Fruit fly (Drosophila melanogaster) whole organism, embryonic: Measurements from ENCODE around the gene Rab7.

ENCODE experiments used
- ATbp ChIP-seq: fragments of 200-800 bp; sonication (Bioruptor generic); optimal IDR thresholded peaks from 2 replicates; lab custom pipeline; 2017; ENCODE audit warnings: missing biosample characterization, mild to moderate bottlenecking, missing genetic modification characterization, missing genetic modification reagents
- Blimp-1 ChIP-seq: fragments of 200-800 bp; sonication (Bioruptor generic); optimal IDR thresholded peaks from 3 replicates; lab custom pipeline; 2018; ENCODE audit warnings: missing biosample characterization, missing genetic modification characterization, mild to moderate bottlenecking, moderate library complexity, missing genetic modification reagents
- BtbVII ChIP-seq: fragments of 200-800 bp; sonication (Bioruptor generic); optimal IDR thresholded peaks from 3 replicates; lab custom pipeline; 2017; ENCODE audit warnings: missing biosample characterization, mild to moderate bottlenecking, missing genetic modification characterization
- CG10267 ChIP-seq: fragments of 200-800 bp; sonication (Bioruptor generic); optimal IDR thresholded peaks from 2 replicates; lab custom pipeline; 2018; ENCODE audit warnings: missing biosample characterization, mild to moderate bottlenecking, missing genetic modification characterization, moderate library complexity
- CG10366 ChIP-seq: fragments of 200-800 bp; sonication (Bioruptor generic); IDR thresholded peaks from 2 replicates; pipeline ENCODE4 v1.3.6; 2022; ENCODE audit warnings: missing biosample characterization, missing genetic modification characterization
- CG10462 ChIP-seq: fragments of 200-800 bp; sonication (Bioruptor generic); optimal IDR thresholded peaks from 2 replicates; lab custom pipeline; 2016; ENCODE audit warnings: missing biosample characterization, missing genetic modification characterization
- CG11504 ChIP-seq: fragments of 200-800 bp; sonication (Bioruptor generic); optimal IDR thresholded peaks from 3 replicates; lab custom pipeline; 2019; ENCODE audit warnings: missing biosample characterization, mild to moderate bottlenecking, missing genetic modification characterization, moderate library complexity
- CG15601 ChIP-seq: fragments of 200-800 bp; sonication (Bioruptor generic); optimal IDR thresholded peaks from 3 replicates; lab custom pipeline; 2019; ENCODE audit warnings: missing biosample characterization, mild to moderate bottlenecking, missing genetic modification characterization, moderate library complexity
- CG1602 ChIP-seq: fragments of 200-800 bp; sonication (Bioruptor generic); optimal IDR thresholded peaks from 3 replicates; lab custom pipeline; 2016; ENCODE audit warnings: missing biosample characterization, missing genetic modification characterization
- CG16813 ChIP-seq: fragments of 200-800 bp; sonication (Bioruptor generic); IDR thresholded peaks from 3 replicates; pipeline ENCODE4 v1.3.6; 2022; ENCODE audit warnings: missing biosample characterization, missing genetic modification characterization; ENCODE audit not compliant: partially characterized antibody
- CG17829 ChIP-seq: fragments of 200-800 bp; optimal IDR thresholded peaks from 2 replicates; lab custom pipeline; 2019; ENCODE audit warnings: missing biosample characterization, mild to moderate bottlenecking, missing genetic modification characterization, moderate library complexity
- CG18262 ChIP-seq: fragments of 200-800 bp; optimal IDR thresholded peaks from 3 replicates; lab custom pipeline; 2019; ENCODE audit warnings: missing biosample characterization, mild to moderate bottlenecking, missing genetic modification characterization, moderate library complexity
- CG18599 ChIP-seq: fragments of 200-800 bp; sonication (Bioruptor generic); optimal IDR thresholded peaks from 3 replicates; lab custom pipeline; 2017; ENCODE audit warnings: missing biosample characterization, missing genetic modification characterization, mild to moderate bottlenecking, moderate library complexity, missing genetic modification reagents
- CG2678 ChIP-seq: fragments of 200-800 bp; sonication (Bioruptor generic); optimal IDR thresholded peaks from 3 replicates; lab custom pipeline; 2019; ENCODE audit warnings: missing biosample characterization, mild to moderate bottlenecking, missing genetic modification characterization, moderate library complexity
- CG2712 ChIP-seq: fragments of 200-800 bp; optimal IDR thresholded peaks from 3 replicates; lab custom pipeline; 2019; ENCODE audit warnings: missing biosample characterization, mild to moderate bottlenecking, missing genetic modification characterization, moderate library complexity
- CG34376 ChIP-seq: fragments of 200-800 bp; sonication (Bioruptor generic); optimal IDR thresholded peaks from 2 replicates; lab custom pipeline; 2018; ENCODE audit warnings: missing biosample characterization, mild to moderate bottlenecking, missing genetic modification characterization
- CG3847 ChIP-seq: fragments of 200-800 bp; sonication (Bioruptor generic); IDR thresholded peaks from 2 replicates; pipeline ENCODE4 v1.3.6; 2022; ENCODE audit warnings: missing biosample characterization, missing genetic modification characterization
- CG4730 ChIP-seq: fragments of 200-800 bp; sonication (Bioruptor generic); IDR thresholded peaks from 2 replicates; pipeline ENCODE4 v1.3.6; 2022; ENCODE audit warnings: missing biosample characterization, missing genetic modification characterization
- CG6175 ChIP-seq: fragments of 200-800 bp; sonication (Bioruptor generic); IDR thresholded peaks from 3 replicates; pipeline ENCODE4 v1.3.6; 2022; ENCODE audit warnings: missing biosample characterization, missing genetic modification characterization
- CG9609 ChIP-seq: fragments of 200-800 bp; sonication (Bioruptor generic); optimal IDR thresholded peaks from 3 replicates; lab custom pipeline; 2016; ENCODE audit warnings: missing biosample characterization, missing genetic modification characterization
- CG9817 ChIP-seq: fragments of 200-800 bp; sonication (Bioruptor generic); optimal IDR thresholded peaks from 2 replicates; lab custom pipeline; 2018; ENCODE audit warnings: missing biosample characterization, mild to moderate bottlenecking, missing genetic modification characterization, moderate library complexity
- Dad ChIP-seq: fragments of 200-800 bp; sonication (Bioruptor generic); optimal IDR thresholded peaks from 3 replicates; lab custom pipeline; 2016; ENCODE audit warnings: missing biosample characterization, missing genetic modification characterization
- Deaf1 ChIP-seq: fragments of 200-800 bp; optimal IDR thresholded peaks from 3 replicates; lab custom pipeline; 2019; ENCODE audit warnings: missing biosample characterization, mild to moderate bottlenecking, missing genetic modification characterization, moderate library complexity
- Doc2 ChIP-seq: fragments of 200-800 bp; sonication (Bioruptor generic); IDR thresholded peaks from 2 replicates; pipeline ENCODE4 v1.3.6; 2022; ENCODE audit warnings: missing biosample characterization, missing genetic modification characterization
- Doc3 ChIP-seq: fragments of 200-800 bp; sonication (Bioruptor generic); IDR thresholded peaks from 3 replicates; pipeline ENCODE4 v1.3.6; 2022; ENCODE audit warnings: missing biosample characterization, missing genetic modification characterization; ENCODE audit not compliant: partially characterized antibody
- GATAe ChIP-seq: fragments of 200-800 bp; sonication (Bioruptor generic); conservative IDR thresholded peaks from 2 replicates; pipeline ENCODE4 v1.3.6; 2022; ENCODE audit warnings: missing biosample characterization, missing genetic modification characterization
- Tbp ChIP-seq: fragments of >200 bp; optimal IDR thresholded peaks from 2 replicates; lab custom pipeline; 2018; ENCODE audit warnings: missing biosample characterization, missing genetic modification characterization
- Xrp1 ChIP-seq: fragments of 200-800 bp; sonication (Bioruptor generic); IDR thresholded peaks from 2 replicates; pipeline ENCODE4 v1.3.6; 2022; ENCODE audit warnings: missing biosample characterization, missing genetic modification characterization
- aop ChIP-seq: fragments of 200-800 bp; sonication (Bioruptor generic); IDR thresholded peaks from 2 replicates; pipeline ENCODE4 v1.3.6; 2022; ENCODE audit warnings: missing biosample characterization, missing genetic modification characterization
- bowl ChIP-seq: fragments of 200-800 bp; sonication (Bioruptor generic); IDR thresholded peaks from 2 replicates; pipeline ENCODE4 v1.3.6; 2022; ENCODE audit warnings: missing biosample characterization, missing genetic modification characterization
- cad ChIP-seq: fragments of >200 bp; optimal IDR thresholded peaks from 2 replicates; lab custom pipeline; 2017; ENCODE audit warnings: missing biosample characterization, missing genetic modification characterization
- cas ChIP-seq: fragments of 200-800 bp; sonication (Bioruptor generic); IDR thresholded peaks from 2 replicates; pipeline ENCODE4 v1.3.6; 2022; ENCODE audit warnings: missing biosample characterization, missing genetic modification characterization
- ci ChIP-seq: fragments of 200-800 bp; sonication (Bioruptor generic); IDR thresholded peaks from 3 replicates; pipeline ENCODE4 v1.3.6; 2022; ENCODE audit warnings: missing biosample characterization, missing genetic modification characterization
- crol ChIP-seq: fragments of 200-800 bp; sonication (Bioruptor generic); IDR thresholded peaks from 2 replicates; pipeline ENCODE4 v1.3.6; 2022; ENCODE audit warnings: missing biosample characterization, missing genetic modification characterization
- disco-r ChIP-seq: fragments of 200-800 bp; sonication (Bioruptor generic); optimal IDR thresholded peaks from 2 replicates; lab custom pipeline; 2016; ENCODE audit warnings: missing biosample characterization, missing genetic modification characterization
- fu2 ChIP-seq: fragments of 200-800 bp; sonication (Bioruptor generic); optimal IDR thresholded peaks from 2 replicates; lab custom pipeline; 2016; ENCODE audit warnings: missing biosample characterization, missing genetic modification characterization
- gem ChIP-seq: fragments of 200-800 bp; sonication (Bioruptor generic); optimal IDR thresholded peaks from 2 replicates; lab custom pipeline; 2019; ENCODE audit warnings: missing biosample characterization, mild to moderate bottlenecking, missing genetic modification characterization, moderate library complexity
- her ChIP-seq: fragments of 200-800 bp; sonication (Bioruptor generic); optimal IDR thresholded peaks from 2 replicates; lab custom pipeline; 2016; ENCODE audit warnings: missing biosample characterization, missing genetic modification characterization
- insv ChIP-seq, 2 experiments: fragments of 200-800 bp; sonication (Bioruptor generic); optimal IDR thresholded peaks; 3 replicates each; lab custom pipeline; 2016 to 2018; ENCODE audit warnings: missing biosample characterization in 2 of 2, missing genetic modification characterization in 2 of 2
- kah ChIP-seq: fragments of 200-800 bp; sonication (Bioruptor generic); optimal IDR thresholded peaks from 2 replicates; lab custom pipeline; 2018; ENCODE audit warnings: missing biosample characterization, mild to moderate bottlenecking, missing genetic modification characterization
- ken ChIP-seq: fragments of 200-800 bp; sonication (Bioruptor generic); IDR thresholded peaks from 3 replicates; pipeline ENCODE4 v1.3.6; 2022; ENCODE audit warnings: missing biosample characterization, missing genetic modification characterization
- knrl ChIP-seq: fragments of 200-800 bp; sonication (Bioruptor generic); IDR thresholded peaks from 3 replicates; pipeline ENCODE4 v1.3.6; 2022; ENCODE audit warnings: missing biosample characterization, missing genetic modification characterization; ENCODE audit not compliant: partially characterized antibody
- lab ChIP-seq: fragments of 200-800 bp; sonication (Bioruptor generic); optimal IDR thresholded peaks from 3 replicates; lab custom pipeline; 2017; ENCODE audit warnings: missing biosample characterization, missing genetic modification characterization, mild to moderate bottlenecking, moderate library complexity, missing genetic modification reagents
- maf-S ChIP-seq: fragments of 200-800 bp; sonication (Bioruptor generic); optimal IDR thresholded peaks from 2 replicates; lab custom pipeline; 2016; ENCODE audit warnings: missing biosample characterization, missing genetic modification characterization
- mirr ChIP-seq: fragments of 200-800 bp; sonication (Bioruptor generic); optimal IDR thresholded peaks from 3 replicates; lab custom pipeline; 2018; ENCODE audit warnings: missing biosample characterization, mild to moderate bottlenecking, missing genetic modification characterization
- org-1 ChIP-seq: fragments of 200-800 bp; sonication (Bioruptor generic); optimal IDR thresholded peaks from 2 replicates; lab custom pipeline; 2017; ENCODE audit warnings: missing biosample characterization, missing genetic modification characterization
- otp ChIP-seq: fragments of 200-800 bp; sonication (Bioruptor generic); IDR thresholded peaks from 3 replicates; pipeline ENCODE4, ENCODE4 v1.3.6; 2022; ENCODE audit warnings: missing biosample characterization, missing genetic modification characterization
- sim ChIP-seq: fragments of 200-800 bp; sonication (Bioruptor generic); IDR thresholded peaks from 2 replicates; pipeline ENCODE4 v1.3.6; 2022; ENCODE audit warnings: missing biosample characterization, missing genetic modification characterization
- stwl ChIP-seq: fragments of 200-800 bp; sonication (Bioruptor generic); optimal IDR thresholded peaks from 3 replicates; lab custom pipeline; 2018; ENCODE audit warnings: missing biosample characterization, mild to moderate bottlenecking, missing genetic modification characterization, moderate library complexity
- tap ChIP-seq: fragments of 200-800 bp; optimal IDR thresholded peaks from 3 replicates; lab custom pipeline; 2019; ENCODE audit warnings: missing biosample characterization, mild to moderate bottlenecking, missing genetic modification characterization, moderate library complexity

The Rab7 gene

dm6 chr3R:23958091-23958838, 34.5 kb upstream of the Rab7 start, which contains the start of the genes GluProRS and AP-1sigma (continued):
- TF ChIP-seq Xrp1 (GFP tag; lab: Robert Waterston, UW) = peak; percentile 96
- TF ChIP-seq Dad (GFP tag; lab: Kevin White, UChicago) = peak; percentile 86
- TF ChIP-seq Doc2 = peak; percentile 86
- peak; percentile 39 for TF ChIP-seq BtbVII (GFP tag; lab: Kevin White, UChicago)
- TF ChIP-seq CG11504 = no peak
- peak; percentile 74 for TF ChIP-seq tap
- TF ChIP-seq insv (GFP tag; optimal IDR thresholded peaks at IDR 0.05; lab: Kevin White, UChicago) = peak in 1 of 2 experiments; percentile 30
- TF ChIP-seq CG9609 = peak; percentile 72
- peak; percentile 55 for TF ChIP-seq stwl (tag; lab: Kevin White, UChicago)
- TF ChIP-seq knrl (GFP tag; lab: Robert Waterston, UW) = peak; percentile 97
- peak; percentile 94 for TF ChIP-seq CG9817 (tag; lab: Kevin White, UChicago)
- peak; percentile 96 for TF ChIP-seq CG10366 (GFP tag; lab: Robert Waterston, UW)
- peak; percentile 82 for TF ChIP-seq maf-S
- peak; percentile 94 for TF ChIP-seq CG1602
- peak; percentile 77 for TF ChIP-seq org-1 (GFP tag; lab: Kevin White, UChicago)
- TF ChIP-seq CG2678 (tag; lab: Kevin White, UChicago) = peak; percentile 89
- TF ChIP-seq CG18262 = peak; percentile 87
- peak; percentile 93 for TF ChIP-seq otp
- peak; percentile 96 for TF ChIP-seq CG3847
- peak; percentile 87 for TF ChIP-seq sim (GFP tag; lab: Robert Waterston, UW)
- no peak for TF ChIP-seq Tbp
- peak; percentile 48 for TF ChIP-seq kah (GFP tag; lab: Kevin White, UChicago)
- TF ChIP-seq cas (GFP tag; lab: Robert Waterston, UW) = peak; percentile 90
- TF ChIP-seq mirr (GFP tag; lab: Kevin White, UChicago) = peak; percentile 70
- peak; percentile 92 for TF ChIP-seq CG2712
- TF ChIP-seq ATbp (GFP tag; lab: Kevin White, UChicago) = peak; percentile 72
- peak; percentile 89 for TF ChIP-seq CG18599 (GFP tag; lab: Kevin White, UChicago)
- TF ChIP-seq ci (GFP tag; lab: Robert Waterston, UW) = peak; percentile 96

dm6 chr3R:23960865-23961264, 31.9 kb upstream of the Rab7 start:
- TF ChIP-seq CG17829 (tag; lab: Kevin White, UChicago) (no peak), insv (GFP tag; optimal IDR thresholded peaks at IDR 0.05; lab: Kevin White, UChicago) (no peak), CG10462 (no peak), Blimp-1 (GFP tag; lab: Kevin White, UChicago) (no peak), CG6175 (no peak), CG16813 (GFP tag; lab: Robert Waterston, UW) (peak; percentile 39; the same call in 1 of the 3 replicates), Deaf1 (tag; lab: Kevin White, UChicago) (no peak), disco-r (GFP tag; lab: Kevin White, UChicago) (no peak), lab (GFP tag; lab: Kevin White, UChicago) (no peak), ken (GFP tag; lab: Robert Waterston, UW) (no peak), CG4730 (GFP tag; lab: Robert Waterston, UW) (no peak), her (no peak), CG10267 (peak; percentile 47), CG15601 (tag; lab: Kevin White, UChicago) (no peak), bowl (GFP tag; lab: Robert Waterston, UW) (no peak), fu2 (GFP tag; lab: Kevin White, UChicago) (no peak), stwl (tag; lab: Kevin White, UChicago) (peak; percentile 99), CG34376 (no peak), gem (tag; lab: Kevin White, UChicago) (no peak), GATAe (GFP tag; lab: Robert Waterston, UW) (no peak), aop (GFP tag; lab: Robert Waterston, UW) (no peak), crol (no peak), cad (no peak), Doc3 (GFP tag; lab: Robert Waterston, UW) (0 out of 3 replicates have a peak, but pooled peaks have one; percentile 13)
